Fruit fly (Drosophila melanogaster): ENCODE measurements around the gene spn-F.

dm6 chr3R:31245785-31246184, 9.1 kb upstream of the spn-F start:
- TF ChIP-seq CG14711 (tag; optimal IDR thresholded peaks at IDR 0.05) (no peak), pad (GFP tag; optimal IDR thresholded peaks at IDR 0.05) (no peak), tj (GFP tag; optimal IDR thresholded peaks at IDR 0.05) (no peak), CG11617 (GFP tag; optimal IDR thresholded peaks at IDR 0.05) (no peak), CG33017 (tag; optimal IDR thresholded peaks at IDR 0.05) (no peak), CG1620 (GFP tag; optimal IDR thresholded peaks at IDR 0.05) (no peak), kay (GFP tag; ENCODE audit: borderline replicate concordance) (no peak), toe (GFP tag; optimal IDR thresholded peaks at IDR 0.05) (no peak), ovo (GFP tag; optimal IDR thresholded peaks at IDR 0.05) (no peak), Clk (GFP tag; optimal IDR thresholded peaks at IDR 0.05) (no peak)

All from whole organism, adult.